Worm (Caenorhabditis elegans) whole organism, L1 larva: Measurements from ENCODE around the gene B0228.9.

Experiments used
- ama-1 ChIP-seq: fragments of 150-350 bp; optimal IDR thresholded peaks from 2 replicates; lab custom pipeline; 2014
- dpl-1 ChIP-seq, 3 experiments: fragments of 150-350 bp in 2 of 3; sonication (generic microtip) in 1 of 3; optimal IDR thresholded peaks; 2 replicates each; lab custom pipeline; 2014 to 2017; ENCODE audit warnings: missing biosample characterization in 3 of 3, missing genetic modification characterization in 3 of 3, missing genetic modification reagents in 3 of 3
- egl-27 ChIP-seq, 2 experiments: fragments of 150-350 bp in 1 of 2; sonication (generic microtip); optimal IDR thresholded peaks; 3 replicates each; lab custom pipeline; 2017 to 2018; ENCODE audit warnings: missing biosample characterization in 2 of 2, missing genetic modification characterization in 2 of 2, missing genetic modification reagents in 2 of 2
- fkh-10 ChIP-seq: sonication (generic microtip); optimal IDR thresholded peaks from 2 replicates; lab custom pipeline; 2017; ENCODE audit warnings: missing biosample characterization, missing genetic modification reagents, missing genetic modification characterization
- grh-1 ChIP-seq: fragments of 200-800 bp; sonication (Bioruptor generic); IDR thresholded peaks from 2 replicates; pipeline ENCODE4 v1.3.6; 2022; ENCODE audit warnings: missing genetic modification reagents, missing genetic modification characterization, missing compliant biosample characterization
- lin-15B ChIP-seq: fragments of 150-350 bp; sonication (generic microtip); optimal IDR thresholded peaks from 3 replicates; lab custom pipeline; 2014; ENCODE audit warnings: missing biosample characterization, missing genetic modification characterization
- lin-39 ChIP-seq: fragments of 150-350 bp; optimal IDR thresholded peaks from 2 replicates; lab custom pipeline; 2014; ENCODE audit warnings: missing biosample characterization, missing genetic modification reagents, missing genetic modification characterization
- mdl-1 ChIP-seq, 2 experiments: fragments of 150-350 bp; optimal IDR thresholded peaks; 2 replicates each; lab custom pipeline; 2014 to 2017; ENCODE audit warnings: missing biosample characterization in 2 of 2, missing genetic modification characterization in 2 of 2, inconsistent platforms in 1 of 2
- snpc-4 ChIP-seq: fragments of 150-350 bp; optimal IDR thresholded peaks from 2 replicates; lab custom pipeline; 2014; ENCODE audit warnings: missing biosample characterization, missing genetic modification characterization
- sptf-1 ChIP-seq: fragments of 150-350 bp; optimal IDR thresholded peaks from 2 replicates; lab custom pipeline; 2014; ENCODE audit warnings: missing biosample characterization, missing genetic modification characterization

DNA sequence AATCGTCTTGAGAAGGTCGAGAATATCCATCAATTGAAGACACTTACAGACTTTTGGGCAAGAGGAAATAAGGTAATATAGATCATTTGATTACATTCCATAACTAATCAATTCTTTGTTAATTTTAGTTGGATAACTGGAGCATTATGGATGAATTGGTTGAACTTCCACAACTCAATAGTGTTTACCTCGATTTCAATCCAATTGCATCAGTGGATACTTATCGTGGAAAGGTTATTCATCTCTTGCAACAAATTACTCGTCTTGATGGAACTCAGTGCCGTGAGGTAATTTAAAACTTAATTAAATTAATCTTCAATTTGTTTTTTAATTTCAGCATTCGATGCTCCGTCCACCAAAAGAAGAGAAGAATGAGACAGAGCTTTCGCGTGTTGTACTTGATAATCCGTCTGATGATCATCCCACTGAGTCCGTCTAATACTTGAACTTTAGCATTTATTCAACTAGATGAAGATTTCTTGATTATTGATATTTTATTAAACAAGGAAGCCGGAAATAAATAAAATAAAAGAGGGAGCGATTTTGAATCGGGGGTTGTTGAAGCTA lies 10.0 kb upstream of the B0228.9 start:
- TF ChIP-seq dpl-1 (GFP tag; optimal IDR thresholded peaks at IDR 0.05; lab: Kevin White, UChicago): no peak
- TF ChIP-seq fkh-10 (GFP tag; lab: Kevin White, UChicago): no peak
- no peak for TF ChIP-seq egl-27 (tag; optimal IDR thresholded peaks at IDR 0.05; lab: Kevin White, UChicago)
- TF ChIP-seq grh-1: no peak
- TF ChIP-seq lin-15B (tag; lab: Kevin White, UChicago): no peak
- no peak for TF ChIP-seq mdl-1 (tag; optimal IDR thresholded peaks at IDR 0.05; lab: Kevin White, UChicago)
- TF ChIP-seq lin-39: no peak
- no peak for TF ChIP-seq sptf-1 (tag; lab: Kevin White, UChicago)
- no peak for TF ChIP-seq snpc-4 (tag; lab: Kevin White, UChicago)
- no peak for TF ChIP-seq ama-1 (lab: Kevin White, UChicago)
